Fruit fly (Drosophila melanogaster): ENCODE results near the gene hzg.
A peak's percentile ranks its signal among the peaks of the same experiment; 100 is the strongest.

Gene hzg

dm6 chr3L:16002116-16002716 is 2.3 kb downstream of the hzg start (continued):
- TF ChIP-seq psq (GFP tag; optimal IDR thresholded peaks at IDR 0.05): no peak
- TF ChIP-seq Pdp1 (GFP tag; optimal IDR thresholded peaks at IDR 0.05): peak in 1 of 2 experiments; percentile 10
- TF ChIP-seq CG3838 (GFP tag; optimal IDR thresholded peaks at IDR 0.05): no peak
- TF ChIP-seq Sry-β (GFP tag; optimal IDR thresholded peaks at IDR 0.05): no peak
- TF ChIP-seq Rx (GFP tag; IDR thresholded peaks at IDR 0.05): no peak
- no peak for TF ChIP-seq CG11456 (GFP tag; IDR thresholded peaks at IDR 0.05)
- TF ChIP-seq jigr1 (GFP tag; IDR thresholded peaks at IDR 0.05): no peak

- TF ChIP-seq esg (GFP tag; conservative IDR thresholded peaks at IDR 0.05): peak; percentile 60; the same call in 1 of the 2 replicates
- TF ChIP-seq CG1602 (GFP tag; optimal IDR thresholded peaks at IDR 0.05): peak; percentile 51
- TF ChIP-seq H2.0 (GFP tag; IDR thresholded peaks at IDR 0.05): peak; percentile 51
- TF ChIP-seq lola (GFP tag; optimal IDR thresholded peaks at IDR 0.05): no peak
- peak; percentile 78 for TF ChIP-seq org-1 (GFP tag; optimal IDR thresholded peaks at IDR 0.05)
- TF ChIP-seq CG10565 (GFP tag; optimal IDR thresholded peaks at IDR 0.05): no peak
- no peak for TF ChIP-seq sens-2 (GFP tag; IDR thresholded peaks at IDR 0.05)
- peak; percentile 59 for TF ChIP-seq CG1832 (GFP tag; optimal IDR thresholded peaks at IDR 0.05)
- TF ChIP-seq Hmx (GFP tag; optimal IDR thresholded peaks at IDR 0.05): peak; percentile 67
- no peak for TF ChIP-seq gsb-n (tag; optimal IDR thresholded peaks at IDR 0.05)
- TF ChIP-seq pita (GFP tag; optimal IDR thresholded peaks at IDR 0.05): no peak
- TF ChIP-seq Lhr (GFP tag; optimal IDR thresholded peaks at IDR 0.05): no peak
- TF ChIP-seq MBD-R2 (GFP tag; IDR thresholded peaks at IDR 0.05): peak; percentile 40; the same call in 1 of the 2 replicates
- TF ChIP-seq CG12659 (GFP tag; optimal IDR thresholded peaks at IDR 0.05): peak; percentile 87
- TF ChIP-seq ems (GFP tag; optimal IDR thresholded peaks at IDR 0.05): peak; percentile 57
- TF ChIP-seq CG8290 (GFP tag; optimal IDR thresholded peaks at IDR 0.05): no peak
- TF ChIP-seq CG8290 (tag; optimal IDR thresholded peaks at IDR 0.05): peak in 1 of 2 experiments; percentile 71
- TF ChIP-seq CG4404 (GFP tag; IDR thresholded peaks at IDR 0.05): no peak
- no peak; the same call in 1 of the 2 replicates for TF ChIP-seq peb (GFP tag; IDR thresholded peaks at IDR 0.05)
- TF ChIP-seq sd (tag; optimal IDR thresholded peaks at IDR 0.05): peak; percentile 93
- peak; percentile 89 for TF ChIP-seq CG9817 (tag; optimal IDR thresholded peaks at IDR 0.05)
- TF ChIP-seq Doc3 (GFP tag; IDR thresholded peaks at IDR 0.05; ENCODE audit: partially characterized antibody): no peak
- no peak for TF ChIP-seq dmrt11E (tag; optimal IDR thresholded peaks at IDR 0.05)
- TF ChIP-seq odd (GFP tag; optimal IDR thresholded peaks at IDR 0.05): peak; percentile 76
- peak; percentile 81 for TF ChIP-seq CG17385 (GFP tag; optimal IDR thresholded peaks at IDR 0.05)
- TF ChIP-seq Atf3 (GFP tag; optimal IDR thresholded peaks at IDR 0.05): peak; percentile 37
- TF ChIP-seq Spps (tag; optimal IDR thresholded peaks at IDR 0.05): no peak
- no peak for TF ChIP-seq CG11560 (tag; IDR thresholded peaks at IDR 0.05)
- no peak for TF ChIP-seq CG4360 (GFP tag; IDR thresholded peaks at IDR 0.05)
- TF ChIP-seq CG14014 (GFP tag; IDR thresholded peaks at IDR 0.05): peak; percentile 75
- peak; percentile 84 for TF ChIP-seq caup (GFP tag; optimal IDR thresholded peaks at IDR 0.05; ENCODE audit: severe bottlenecking)
- no peak for TF ChIP-seq prd (optimal IDR thresholded peaks at IDR 0.05)
- peak; percentile 61 for TF ChIP-seq prd (GFP tag; IDR thresholded peaks at IDR 0.05)
- peak; percentile 75 for TF ChIP-seq CG6765 (GFP tag; optimal IDR thresholded peaks at IDR 0.05)
- 0 out of 2 replicates have a peak, but pooled peaks have one; percentile 9 for TF ChIP-seq toy (GFP tag; IDR thresholded peaks at IDR 0.05)
- TF ChIP-seq CG6689 (GFP tag; IDR thresholded peaks at IDR 0.05): peak; percentile 78
- TF ChIP-seq sima (GFP tag; optimal IDR thresholded peaks at IDR 0.05): peak; percentile 48
- peak; percentile 91 for TF ChIP-seq Hand (GFP tag; optimal IDR thresholded peaks at IDR 0.05)
- TF ChIP-seq CG31388 (GFP tag; optimal IDR thresholded peaks at IDR 0.05): no peak
- peak; percentile 45 for TF ChIP-seq nerfin-1 (tag; optimal IDR thresholded peaks at IDR 0.05)
- peak; percentile 92 for TF ChIP-seq Atf6 (GFP tag; IDR thresholded peaks at IDR 0.05)
- peak; percentile 45 for TF ChIP-seq jing (GFP tag; optimal IDR thresholded peaks at IDR 0.05)
These were observed 3.3 kb downstream of the hzg start for dm6 chr3L:16001164-16001679.
